Worm (Caenorhabditis elegans): ENCODE results near the gene tbcb-1.

DNA sequence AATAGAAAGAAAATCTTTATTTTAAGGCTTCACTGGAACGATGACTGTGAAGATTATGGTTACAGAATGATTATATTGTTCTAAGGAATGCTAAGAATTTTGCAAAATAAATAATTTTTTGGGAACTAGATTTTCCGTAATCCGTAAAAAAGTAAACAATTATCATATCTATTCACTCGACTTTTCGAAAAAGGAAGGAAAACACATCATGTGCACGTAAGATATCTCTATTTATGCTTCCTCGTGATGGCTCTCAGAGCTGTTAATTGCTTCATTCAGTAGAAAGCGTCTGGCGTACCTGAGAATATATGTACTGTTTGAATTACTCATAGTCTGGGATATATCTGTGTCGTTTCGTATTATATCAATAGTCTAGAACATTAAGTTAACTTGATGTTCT lies 27.8 kb downstream of the tbcb-1 start, which contains the start of gene srd-11:
- TF ChIP-seq lin-11 (tag; optimal IDR thresholded peaks at IDR 0.05) (no peak), nhr-237 (tag; optimal IDR thresholded peaks at IDR 0.05) (no peak), unc-55 (GFP tag; optimal IDR thresholded peaks at IDR 0.05) (no peak), lsy-2 (tag; optimal IDR thresholded peaks at IDR 0.05) (no peak), nhr-23 (tag; optimal IDR thresholded peaks at IDR 0.05) (no peak), nhr-11 (tag; optimal IDR thresholded peaks at IDR 0.05) (no peak), ama-1 (optimal IDR thresholded peaks at IDR 0.05) (no peak), alr-1 (tag; optimal IDR thresholded peaks at IDR 0.05) (no peak), egl-27 (tag; optimal IDR thresholded peaks at IDR 0.05) (no peak), mdl-1 (tag; optimal IDR thresholded peaks at IDR 0.05) (no peak)

Data from whole organism, L2 larva.